Worm (Caenorhabditis elegans): Measurements from ENCODE around the gene ufd-3.

- TF ChIP-seq C16A3.4 (tag; optimal IDR thresholded peaks at IDR 0.05) (no peak), rnt-1 (tag; optimal IDR thresholded peaks at IDR 0.05) (no peak), nhr-11 (tag; optimal IDR thresholded peaks at IDR 0.05) (no peak), lin-35 (GFP tag; optimal IDR thresholded peaks at IDR 0.05) (no peak), lin-13 (GFP tag; optimal IDR thresholded peaks at IDR 0.05) (no peak), mep-1 (tag; optimal IDR thresholded peaks at IDR 0.05) (no peak), mdl-1 (tag; optimal IDR thresholded peaks at IDR 0.05) (no peak), ama-1 (optimal IDR thresholded peaks at IDR 0.05) (no peak), ces-1 (GFP tag; optimal IDR thresholded peaks at IDR 0.05) (no peak)
Measured at ce11 chrII:9951846-9952245, 11.3 kb downstream of the ufd-3 start.
